Worm (Caenorhabditis elegans) whole organism, young adult: Measurements from ENCODE around the gene flp-2.

ENCODE experiments used
- B0336.3 ChIP-seq: fragments of 200-800 bp; sonication (Bioruptor generic); IDR thresholded peaks from 2 replicates; pipeline ENCODE4 v1.3.6; 2022; ENCODE audit warnings: missing genetic modification characterization, missing compliant biosample characterization
- F57A8.1 ChIP-seq: fragments of 200-800 bp; sonication (Bioruptor generic); optimal IDR thresholded peaks from 2 replicates; lab custom pipeline; 2018; ENCODE audit warnings: mild to moderate bottlenecking, missing genetic modification characterization, moderate library complexity, missing compliant biosample characterization
- Y95B8A.8 ChIP-seq: fragments of 200-800 bp; sonication (Bioruptor generic); IDR thresholded peaks from 2 replicates; pipeline ENCODE4 v1.3.6; 2022; ENCODE audit warnings: missing genetic modification reagents, missing genetic modification characterization, missing compliant biosample characterization
- ama-1 ChIP-seq, 3 experiments: fragments of 150-350 bp in 1 of 3; sonication (generic microtip) in 2 of 3; optimal IDR thresholded peaks; 2 replicates each; lab custom pipeline; 2014 to 2018; ENCODE audit warnings: missing biosample characterization in 2 of 3, missing genetic modification characterization in 2 of 3, missing genetic modification reagents in 2 of 3
- aptf-2 ChIP-seq: fragments of 200-800 bp; sonication (Bioruptor generic); conservative IDR thresholded peaks from 2 replicates; pipeline ENCODE4 v1.3.6; 2022; ENCODE audit warnings: missing genetic modification reagents, missing genetic modification characterization, missing compliant biosample characterization
- ccch-3 ChIP-seq: fragments of 200-800 bp; sonication (Bioruptor generic); optimal IDR thresholded peaks from 2 replicates; lab custom pipeline; 2018; ENCODE audit warnings: mild to moderate bottlenecking, missing genetic modification characterization, missing compliant biosample characterization
- cebp-2 ChIP-seq: fragments of 200-800 bp; sonication (Bioruptor generic); IDR thresholded peaks from 2 replicates; pipeline ENCODE4 v1.3.6; 2022; ENCODE audit warnings: missing genetic modification characterization, missing compliant biosample characterization
- ceh-79 ChIP-seq: sonication (generic microtip); optimal IDR thresholded peaks from 2 replicates; lab custom pipeline; 2017; ENCODE audit warnings: mild to moderate bottlenecking, missing genetic modification characterization, missing compliant biosample characterization
- ets-4 ChIP-seq: fragments of 200-800 bp; sonication (Bioruptor generic); optimal IDR thresholded peaks from 2 replicates; lab custom pipeline; 2018; ENCODE audit warnings: mild to moderate bottlenecking, missing genetic modification characterization, missing compliant biosample characterization
- him-1 ChIP-seq: sonication (generic microtip); optimal IDR thresholded peaks from 2 replicates; lab custom pipeline; 2016; ENCODE audit warnings: missing genotype, missing genetic modification reagents, missing genetic modification characterization, missing compliant biosample characterization
- mcd-1 ChIP-seq: fragments of 200-800 bp; sonication (Bioruptor generic); IDR thresholded peaks from 2 replicates; pipeline ENCODE4 v1.3.6; 2022; ENCODE audit warnings: missing genetic modification reagents, missing genetic modification characterization, missing compliant biosample characterization
- nfya-1 ChIP-seq: sonication (generic microtip); optimal IDR thresholded peaks from 2 replicates; lab custom pipeline; 2017; ENCODE audit warnings: antibody characterized with exemption, missing compliant biosample characterization, missing genetic modification characterization, borderline replicate concordance; ENCODE audit not compliant: insufficient read depth
- rcor-1 ChIP-seq: fragments of 200-800 bp; sonication (Bioruptor generic); IDR thresholded peaks from 2 replicates; pipeline ENCODE4 v1.3.6; 2022; ENCODE audit warnings: missing genetic modification reagents, missing genetic modification characterization, missing compliant biosample characterization
- ztf-28 ChIP-seq: fragments of 200-800 bp; sonication (Bioruptor generic); IDR thresholded peaks from 2 replicates; pipeline ENCODE4 v1.3.6; 2022; ENCODE audit warnings: missing genetic modification reagents, missing genetic modification characterization, missing compliant biosample characterization

- TF ChIP-seq F57A8.1 (GFP tag; lab: Kevin White, UChicago) = no peak
- TF ChIP-seq ztf-28 = no peak
- TF ChIP-seq Y95B8A.8 (GFP tag; lab: Robert Waterston, UW) = no peak
- no peak for TF ChIP-seq ceh-79 (tag; lab: Kevin White, UChicago)
- no peak for TF ChIP-seq ccch-3
- TF ChIP-seq rcor-1 (GFP tag; lab: Robert Waterston, UW) = no peak
- no peak for TF ChIP-seq him-1 (tag; lab: Kevin White, UChicago)
- no peak for TF ChIP-seq cebp-2
- TF ChIP-seq aptf-2 = no peak
- no peak for TF ChIP-seq ama-1 (optimal IDR thresholded peaks at IDR 0.05; lab: Kevin White, UChicago)
- no peak for TF ChIP-seq ama-1 (GFP tag; optimal IDR thresholded peaks at IDR 0.05; lab: Kevin White, UChicago)
- no peak for TF ChIP-seq nfya-1 (tag; lab: Kevin White, UChicago)
- no peak for TF ChIP-seq ets-4 (GFP tag; lab: Kevin White, UChicago)
- no peak for TF ChIP-seq B0336.3 (GFP tag; lab: Robert Waterston, UW)
- no peak for TF ChIP-seq mcd-1 (GFP tag; lab: Robert Waterston, UW)
Observed at ce11 chrX:10079230-10079629, 15.8 kb downstream of the flp-2 start.
